Worm (Caenorhabditis elegans): ENCODE data around the gene C15C7.4.

Gene C15C7.4

ce11 chrX:3154562-3154961 lies 9.2 kb downstream of the C15C7.4 start:
- TF ChIP-seq pbrm-1 (GFP tag; IDR thresholded peaks at IDR 0.05) (no peak), nhr-80 (tag; optimal IDR thresholded peaks at IDR 0.05) (peak; percentile 75), ZK185.1 (tag; optimal IDR thresholded peaks at IDR 0.05; ENCODE audit: poor library complexity, severe bottlenecking) (no peak), B0336.3 (GFP tag; IDR thresholded peaks at IDR 0.05) (no peak)

ce11 chrX:3155111-3155843 lies 9.9 kb downstream of the C15C7.4 start:
- peak; percentile 26 for TF ChIP-seq rpc-1 (optimal IDR thresholded peaks at IDR 0.05)
- TF ChIP-seq rpc-1 (tag; optimal IDR thresholded peaks at IDR 0.05): no peak
- no peak for TF ChIP-seq cebp-1 (GFP tag; IDR thresholded peaks at IDR 0.05)
- TF ChIP-seq cebp-1 (tag; optimal IDR thresholded peaks at IDR 0.05): peak; percentile 22
- no peak for TF ChIP-seq snpc-1.3 (tag; optimal IDR thresholded peaks at IDR 0.05; ENCODE audit: insufficient read depth)
- TF ChIP-seq hsf-1 (GFP tag; IDR thresholded peaks at IDR 0.05): peak; percentile 39; the same call in 1 of the 2 replicates
- TF ChIP-seq F55B11.4 (tag; optimal IDR thresholded peaks at IDR 0.05; ENCODE audit: borderline replicate concordance, insufficient read depth): no peak

- TF ChIP-seq F33H1.4 (GFP tag; IDR thresholded peaks at IDR 0.05): no peak
- TF ChIP-seq lsy-27 (tag; optimal IDR thresholded peaks at IDR 0.05; ENCODE audit: borderline replicate concordance, insufficient read depth): no peak
Observed at ce11 chrX:3156062-3156791, 10.9 kb downstream of the C15C7.4 start.

ce11 chrX:3159542-3159941 lies 14.2 kb downstream of the C15C7.4 start, which contains the start of gene gcc-1:
Gene gcc-1 (plus strand): TSS chrX:3159940.
- TF ChIP-seq hlh-12 (tag; optimal IDR thresholded peaks at IDR 0.05): no peak
- 0 out of 2 replicates have a peak, but pooled peaks have one; percentile 5 for TF ChIP-seq madf-3 (GFP tag; IDR thresholded peaks at IDR 0.05)
- peak; percentile 89 for TF ChIP-seq attf-3 (GFP tag; conservative IDR thresholded peaks at IDR 0.05)
- no peak for TF ChIP-seq tlf-1 (GFP tag; optimal IDR thresholded peaks at IDR 0.05)
- no peak for TF ChIP-seq mcd-1 (GFP tag; IDR thresholded peaks at IDR 0.05)
- no peak for TF ChIP-seq gei-17 (GFP tag; optimal IDR thresholded peaks at IDR 0.05)
- TF ChIP-seq Y53G8AR.9 (GFP tag; conservative IDR thresholded peaks at IDR 0.05): no peak
- no peak for TF ChIP-seq madf-8 (GFP tag; conservative IDR thresholded peaks at IDR 0.05)
- no peak for TF ChIP-seq attf-6 (GFP tag; IDR thresholded peaks at IDR 0.05)
- TF ChIP-seq dpl-1 (GFP tag; optimal IDR thresholded peaks at IDR 0.05): no peak
- no peak for TF ChIP-seq hmg-1.2 (GFP tag; IDR thresholded peaks at IDR 0.05)
- TF ChIP-seq lsy-27 (tag; optimal IDR thresholded peaks at IDR 0.05; ENCODE audit: borderline replicate concordance, insufficient read depth): no peak
- no peak for TF ChIP-seq unc-130 (GFP tag; optimal IDR thresholded peaks at IDR 0.05)
- peak; percentile 0 for TF ChIP-seq pha-4 (tag; optimal IDR thresholded peaks at IDR 0.05)
- TF ChIP-seq B0019.2 (GFP tag; conservative IDR thresholded peaks at IDR 0.05): no peak
- no peak for TF ChIP-seq rec-8 (tag; optimal IDR thresholded peaks at IDR 0.05)

ce11 chrX:3163972-3164575 lies 18.7 kb downstream of the C15C7.4 start, which contains the start of gene syx-6:
Gene syx-6 (plus strand): TSS chrX:3164525.
- no peak for TF ChIP-seq F57C9.4 (tag; optimal IDR thresholded peaks at IDR 0.05)
- no peak for TF ChIP-seq sea-2 (GFP tag; IDR thresholded peaks at IDR 0.05)
- TF ChIP-seq xnd-1 (tag; optimal IDR thresholded peaks at IDR 0.05): no peak
- TF ChIP-seq rcor-1 (GFP tag; IDR thresholded peaks at IDR 0.05): no peak
- no peak for TF ChIP-seq C06A6.2 (GFP tag; conservative IDR thresholded peaks at IDR 0.05)
- no peak for TF ChIP-seq nhr-179 (tag; optimal IDR thresholded peaks at IDR 0.05)
- no peak for TF ChIP-seq sptf-2 (GFP tag; optimal IDR thresholded peaks at IDR 0.05)
- no peak for TF ChIP-seq lin-54 (GFP tag; optimal IDR thresholded peaks at IDR 0.05)
